Fruit fly (Drosophila melanogaster) whole organism, prepupa: ENCODE data around the gene Cpr64Ab.

Experiments
- CG10631 ChIP-seq: fragments of 200-800 bp; sonication (Bioruptor generic); optimal IDR thresholded peaks from 2 replicates; lab custom pipeline; 2016; ENCODE audit warnings: missing biosample characterization, missing genetic modification characterization
- CG10669 ChIP-seq: fragments of 200-800 bp; sonication (Bioruptor generic); optimal IDR thresholded peaks from 3 replicates; lab custom pipeline; 2018; ENCODE audit warnings: missing biosample characterization, mild to moderate bottlenecking, missing genetic modification characterization, moderate library complexity
- CG11902 ChIP-seq: fragments of 200-800 bp; sonication (Bioruptor generic); optimal IDR thresholded peaks from 3 replicates; lab custom pipeline; 2016; ENCODE audit warnings: missing biosample characterization, missing genetic modification characterization
- CG1621 ChIP-seq: fragments of 200-800 bp; sonication (Bioruptor generic); optimal IDR thresholded peaks from 3 replicates; lab custom pipeline; 2018; ENCODE audit warnings: missing biosample characterization, mild to moderate bottlenecking, missing genetic modification characterization
- CG16779 ChIP-seq: fragments of 200-800 bp; sonication (Bioruptor generic); optimal IDR thresholded peaks from 3 replicates; lab custom pipeline; 2017; ENCODE audit warnings: missing biosample characterization, mild to moderate bottlenecking, missing genetic modification characterization
- CG3032 ChIP-seq: fragments of 200-800 bp; optimal IDR thresholded peaks from 2 replicates; lab custom pipeline; 2019; ENCODE audit warnings: missing biosample characterization, mild to moderate bottlenecking, missing genetic modification characterization, moderate library complexity
- CG34406 ChIP-seq: fragments of 200-800 bp; sonication (Bioruptor generic); optimal IDR thresholded peaks from 3 replicates; lab custom pipeline; 2016; ENCODE audit warnings: missing biosample characterization, missing genetic modification characterization
- CG3919 ChIP-seq: fragments of 200-800 bp; sonication (Bioruptor generic); optimal IDR thresholded peaks from 3 replicates; lab custom pipeline; 2016; ENCODE audit warnings: missing biosample characterization, missing genetic modification characterization
- CG4318 ChIP-seq: fragments of 200-800 bp; sonication (Bioruptor generic); optimal IDR thresholded peaks from 3 replicates; lab custom pipeline; 2017; ENCODE audit warnings: missing biosample characterization, mild to moderate bottlenecking, missing genetic modification characterization
- CG6163 ChIP-seq: fragments of 200-800 bp; sonication (Bioruptor generic); IDR thresholded peaks from 3 replicates; pipeline ENCODE4 v1.3.6; 2022; ENCODE audit warnings: missing biosample characterization, missing genetic modification characterization
- CG6276 ChIP-seq: fragments of 200-800 bp; sonication (Bioruptor generic); optimal IDR thresholded peaks from 2 replicates; lab custom pipeline; 2017; ENCODE audit warnings: missing biosample characterization, mild to moderate bottlenecking, missing genetic modification characterization
- CG6792 ChIP-seq: fragments of 200-800 bp; sonication (Bioruptor generic); optimal IDR thresholded peaks from 3 replicates; lab custom pipeline; 2016; ENCODE audit warnings: missing biosample characterization, missing genetic modification characterization
- CG6808 ChIP-seq: fragments of 200-800 bp; sonication (Bioruptor generic); optimal IDR thresholded peaks from 3 replicates; lab custom pipeline; 2017; ENCODE audit warnings: missing biosample characterization, missing genetic modification characterization, mild to moderate bottlenecking, moderate library complexity, missing genetic modification reagents
- CG8119 ChIP-seq: fragments of 200-800 bp; sonication (Bioruptor generic); IDR thresholded peaks from 3 replicates; pipeline ENCODE4 v1.3.6; 2022; ENCODE audit warnings: missing biosample characterization, missing genetic modification characterization
- CG8319 ChIP-seq: fragments of 200-800 bp; sonication (Bioruptor generic); optimal IDR thresholded peaks from 3 replicates; lab custom pipeline; 2016; ENCODE audit warnings: missing biosample characterization, missing genetic modification characterization
- CG8632 ChIP-seq: fragments of 200-800 bp; sonication (Bioruptor generic); optimal IDR thresholded peaks from 3 replicates; lab custom pipeline; 2016; ENCODE audit warnings: missing biosample characterization, missing genetic modification characterization
- CG9139 ChIP-seq: fragments of 200-800 bp; sonication (Bioruptor generic); optimal IDR thresholded peaks from 3 replicates; lab custom pipeline; 2017; ENCODE audit warnings: missing biosample characterization, mild to moderate bottlenecking, missing genetic modification characterization
- Eip75B ChIP-seq: fragments of 200-800 bp; sonication (Bioruptor generic); optimal IDR thresholded peaks from 3 replicates; lab custom pipeline; 2016; ENCODE audit warnings: missing biosample characterization, missing genetic modification characterization
- Ets21C ChIP-seq: fragments of 200-800 bp; sonication (Bioruptor generic); optimal IDR thresholded peaks from 3 replicates; lab custom pipeline; 2016; ENCODE audit warnings: missing biosample characterization, missing genetic modification characterization
- Ets96B ChIP-seq: fragments of 200-800 bp; optimal IDR thresholded peaks from 2 replicates; lab custom pipeline; 2019; ENCODE audit warnings: missing biosample characterization, mild to moderate bottlenecking, missing genetic modification characterization, moderate library complexity
- Gug ChIP-seq: fragments of 200-800 bp; sonication (Bioruptor generic); IDR thresholded peaks from 2 replicates; pipeline ENCODE4 v1.3.6; 2022; ENCODE audit warnings: missing biosample characterization, missing genetic modification characterization
- Hr38 ChIP-seq: sonication (Bioruptor generic); optimal IDR thresholded peaks from 2 replicates; lab custom pipeline; 2016; ENCODE audit warnings: missing biosample characterization, missing genetic modification characterization
- Hr39 ChIP-seq: fragments of 200-800 bp; sonication (Bioruptor generic); optimal IDR thresholded peaks from 2 replicates; lab custom pipeline; 2016; ENCODE audit warnings: missing biosample characterization, missing genetic modification characterization
- Hr4 ChIP-seq: fragments of 200-800 bp; sonication (Bioruptor generic); optimal IDR thresholded peaks from 3 replicates; lab custom pipeline; 2016; ENCODE audit warnings: missing biosample characterization, missing genetic modification characterization
- Met ChIP-seq: fragments of 200-800 bp; sonication (Bioruptor generic); optimal IDR thresholded peaks from 3 replicates; lab custom pipeline; 2016; ENCODE audit warnings: missing biosample characterization, missing genetic modification characterization
- OdsH ChIP-seq: fragments of 200-800 bp; sonication (Bioruptor generic); optimal IDR thresholded peaks from 3 replicates; lab custom pipeline; 2016; ENCODE audit warnings: missing biosample characterization, missing genetic modification characterization
- Sox102F ChIP-seq: fragments of 200-800 bp; sonication (Bioruptor generic); optimal IDR thresholded peaks from 2 replicates; lab custom pipeline; 2016; ENCODE audit warnings: missing biosample characterization, mild to moderate bottlenecking, missing genetic modification characterization
- Sox15 ChIP-seq: fragments of 200-800 bp; sonication (Bioruptor generic); optimal IDR thresholded peaks from 3 replicates; lab custom pipeline; 2016; ENCODE audit warnings: missing biosample characterization, missing genetic modification characterization
- acj6 ChIP-seq: fragments of 200-800 bp; sonication (Bioruptor generic); optimal IDR thresholded peaks from 3 replicates; lab custom pipeline; 2016; ENCODE audit warnings: missing biosample characterization, missing genetic modification characterization
- eg ChIP-seq: fragments of 200-800 bp; sonication (Bioruptor generic); IDR thresholded peaks from 3 replicates; pipeline ENCODE4 v1.3.6; 2022; ENCODE audit warnings: missing biosample characterization, missing genetic modification characterization
- fd59A ChIP-seq: fragments of 200-800 bp; sonication (Bioruptor generic); optimal IDR thresholded peaks from 2 replicates; lab custom pipeline; 2017; ENCODE audit warnings: missing biosample characterization, mild to moderate bottlenecking, missing genetic modification characterization, missing genetic modification reagents
- fd85E ChIP-seq: fragments of 200-800 bp; sonication (Bioruptor generic); optimal IDR thresholded peaks from 3 replicates; lab custom pipeline; 2016; ENCODE audit warnings: missing biosample characterization, missing genetic modification characterization
- net ChIP-seq: fragments of 200-800 bp; sonication (Bioruptor generic); optimal IDR thresholded peaks from 3 replicates; lab custom pipeline; 2016; ENCODE audit warnings: missing biosample characterization, missing genetic modification characterization
- salr ChIP-seq, 2 experiments: fragments of 200-800 bp; sonication (Bioruptor generic); optimal IDR thresholded peaks; 3 replicates each; lab custom pipeline; 2016 to 2018; ENCODE audit warnings: missing biosample characterization in 2 of 2, missing genetic modification characterization in 2 of 2, mild to moderate bottlenecking in 1 of 2
- spab ChIP-seq: fragments of 200-800 bp; sonication (Bioruptor generic); optimal IDR thresholded peaks from 2 replicates; lab custom pipeline; 2017; ENCODE audit warnings: missing biosample characterization, mild to moderate bottlenecking, missing genetic modification characterization, missing genetic modification reagents
- ss ChIP-seq, 2 experiments: fragments of 200-800 bp; sonication (Bioruptor generic); optimal IDR thresholded peaks; 2 replicates in 1 of 2; 3 replicates in 1 of 2; lab custom pipeline; 2017 to 2018; ENCODE audit warnings: mild to moderate bottlenecking in 2 of 2, missing biosample characterization in 2 of 2, missing genetic modification characterization in 2 of 2, moderate library complexity in 1 of 2
- svp ChIP-seq: fragments of 200-800 bp; sonication (Bioruptor generic); peaks from one replicate; lab custom pipeline; 2016; ENCODE audit warnings: missing biosample characterization, missing genetic modification characterization
- topi ChIP-seq: fragments of 200-800 bp; sonication (Bioruptor generic); optimal IDR thresholded peaks from 3 replicates; lab custom pipeline; 2016; ENCODE audit warnings: missing biosample characterization, missing genetic modification characterization
- vri ChIP-seq: fragments of 200-800 bp; sonication (Bioruptor generic); optimal IDR thresholded peaks from 3 replicates; lab custom pipeline; 2016; ENCODE audit warnings: missing biosample characterization, mild to moderate bottlenecking, missing genetic modification characterization

Cpr64Ab gene

DNA sequence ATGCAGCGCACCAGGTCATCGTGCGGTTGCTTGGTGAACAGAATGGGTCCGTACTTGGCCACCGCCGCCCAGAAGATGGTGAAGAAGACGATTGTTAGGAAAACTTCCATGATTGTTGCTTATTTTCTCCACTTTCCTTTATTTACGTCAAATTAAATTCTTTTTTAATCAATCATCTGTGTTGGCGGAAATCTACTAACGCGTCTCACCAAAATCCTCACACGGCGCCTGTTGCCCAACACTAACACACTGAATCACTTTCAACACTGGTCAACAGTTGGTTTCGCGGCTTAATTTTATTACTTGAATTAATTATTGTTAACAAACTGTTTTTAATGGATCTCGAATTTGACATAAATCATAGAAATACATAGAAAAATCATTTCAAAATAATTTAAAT, 24.7 kb downstream of the Cpr64Ab start, which contains the start of gene VhaM9.7-c (continued):
- no peak for TF ChIP-seq Hr39 (GFP tag; lab: Kevin White, UChicago)
- TF ChIP-seq svp (GFP tag; lab: Kevin White, UChicago), result no peak
- TF ChIP-seq ss (GFP tag; optimal IDR thresholded peaks at IDR 0.05; lab: Kevin White, UChicago), result no peak
- TF ChIP-seq OdsH (GFP tag; lab: Kevin White, UChicago), result no peak
- TF ChIP-seq CG6276 (GFP tag; lab: Kevin White, UChicago), result no peak
- TF ChIP-seq CG8319 (GFP tag; lab: Kevin White, UChicago), result no peak
- TF ChIP-seq Hr4 (GFP tag; lab: Kevin White, UChicago), result no peak
- peak; percentile 41 for TF ChIP-seq CG3919
- no peak for TF ChIP-seq CG34406 (GFP tag; lab: Kevin White, UChicago)
- no peak for TF ChIP-seq vri (GFP tag; lab: Kevin White, UChicago)
- TF ChIP-seq CG6163 (GFP tag; lab: Robert Waterston, UW), result no peak
- no peak for TF ChIP-seq Hr38 (GFP tag; lab: Kevin White, UChicago)
- no peak for TF ChIP-seq CG6808 (GFP tag; lab: Kevin White, UChicago)
- TF ChIP-seq Gug (GFP tag; lab: Robert Waterston, UW), result no peak
- peak; percentile 17 for TF ChIP-seq CG6792
- peak; percentile 7 for TF ChIP-seq Eip75B
- TF ChIP-seq CG9139 (GFP tag; lab: Kevin White, UChicago), result no peak
- TF ChIP-seq CG10631, result no peak
- peak; percentile 39 for TF ChIP-seq Sox102F

DNA sequence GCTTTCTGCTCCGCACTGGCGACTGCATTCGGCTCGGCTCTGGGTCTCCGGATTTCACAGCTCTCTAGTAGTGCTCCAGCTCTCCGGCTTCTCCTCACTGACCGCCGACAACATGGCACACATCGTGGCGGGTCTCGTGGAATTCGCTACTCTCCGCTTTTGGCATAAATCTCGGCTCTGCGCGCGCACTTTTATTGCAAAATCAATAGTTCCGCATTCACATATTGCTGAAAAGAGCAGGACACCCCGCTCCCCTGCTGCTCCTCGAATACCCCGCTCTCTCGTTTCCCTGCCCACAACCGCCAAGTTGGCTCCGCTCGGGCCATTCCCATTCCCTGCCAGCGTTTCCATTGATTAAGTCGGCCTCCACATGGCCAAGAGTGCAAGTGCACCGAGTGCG, 26.1 kb downstream of the Cpr64Ab start:
- TF ChIP-seq CG16779, result peak; percentile 6
- no peak for TF ChIP-seq CG8632 (GFP tag; lab: Kevin White, UChicago)

DNA sequence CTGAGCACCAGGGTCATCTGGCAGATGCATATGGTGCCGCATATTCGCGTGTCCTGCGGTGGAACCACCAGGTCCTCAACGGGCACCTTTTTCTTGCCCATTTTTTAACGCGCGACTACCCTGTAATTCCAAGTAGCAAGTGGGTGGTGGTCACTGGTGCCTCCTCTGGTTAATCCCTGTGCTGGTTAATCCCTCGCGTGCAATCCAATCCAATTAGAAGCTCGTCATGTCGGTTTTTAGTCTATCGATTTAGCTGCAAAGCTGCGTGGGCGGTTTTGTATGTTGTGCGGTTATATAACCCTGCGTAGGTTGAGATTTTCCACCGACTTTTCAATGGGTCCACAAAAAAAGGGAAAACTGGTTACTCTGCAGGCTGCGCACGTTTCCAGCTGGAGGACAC, 26.8 kb downstream of the Cpr64Ab start, which contains the start of gene Teh3:
Gene Teh3, minus strand, starts transcription at position 101 of the 400 bp plus-strand sequence.
- TF ChIP-seq svp (GFP tag; lab: Kevin White, UChicago) (no peak), Met (GFP tag; lab: Kevin White, UChicago) (no peak), CG4318 (GFP tag; lab: Kevin White, UChicago) (no peak), CG11902 (GFP tag; lab: Kevin White, UChicago) (no peak), spab (GFP tag; lab: Kevin White, UChicago) (no peak), fd59A (GFP tag; lab: Kevin White, UChicago) (no peak), acj6 (GFP tag; lab: Kevin White, UChicago) (no peak), CG6808 (GFP tag; lab: Kevin White, UChicago) (no peak), Sox102F (no peak), OdsH (GFP tag; lab: Kevin White, UChicago) (no peak), Ets21C (no peak), CG10669 (no peak), salr (GFP tag; optimal IDR thresholded peaks at IDR 0.05; lab: Kevin White, UChicago) (no peak), CG8119 (no peak)

DNA sequence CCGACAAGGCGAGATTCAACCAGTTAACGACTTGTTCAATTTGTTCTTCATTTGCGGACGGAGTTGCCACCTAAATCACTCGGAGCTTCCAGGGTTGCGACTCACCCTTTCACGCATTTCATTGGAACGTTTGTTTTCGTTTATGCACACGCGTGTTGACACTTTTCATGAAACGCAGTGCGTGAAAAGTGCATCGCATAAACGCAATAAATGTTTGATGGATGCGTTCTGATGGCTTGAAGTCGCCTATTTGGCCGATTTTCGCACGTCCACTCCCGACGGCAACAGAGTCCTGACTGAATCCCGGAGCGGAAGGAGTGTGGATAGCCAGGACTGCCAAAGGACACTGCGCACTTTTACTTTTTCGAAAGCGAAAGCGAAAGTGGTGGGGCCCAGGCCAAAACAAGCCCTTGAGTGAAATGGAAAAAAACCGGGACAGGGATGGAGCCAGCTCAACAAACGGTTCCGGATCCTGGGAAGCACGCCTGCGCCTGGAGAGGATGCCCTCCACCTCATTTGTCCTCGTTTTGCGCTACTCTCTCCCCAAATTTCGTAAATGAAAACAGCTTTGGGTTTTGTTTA, 33.3 kb downstream of the Cpr64Ab start, which contains the start of gene Teh4:
Gene Teh4, minus strand, starts transcription at position 290 of the 582 bp plus-strand sequence.
- TF ChIP-seq ss (GFP tag; optimal IDR thresholded peaks at IDR 0.05; lab: Kevin White, UChicago), result peak in 1 of 2 experiments; percentile 72
- TF ChIP-seq CG6163 (GFP tag; lab: Robert Waterston, UW), result no peak
- no peak for TF ChIP-seq CG3032
- TF ChIP-seq svp (GFP tag; lab: Kevin White, UChicago), result peak; percentile 46
- peak; percentile 44 for TF ChIP-seq CG9139 (GFP tag; lab: Kevin White, UChicago)
- peak; percentile 45 for TF ChIP-seq spab (GFP tag; lab: Kevin White, UChicago)
- peak; percentile 24 for TF ChIP-seq fd59A (GFP tag; lab: Kevin White, UChicago)
- TF ChIP-seq eg (GFP tag; lab: Robert Waterston, UW), result 0 out of 3 replicates have a peak, but pooled peaks have one; percentile 34
- peak; percentile 61 for TF ChIP-seq CG6808 (GFP tag; lab: Kevin White, UChicago)
- TF ChIP-seq fd85E, result no peak
- TF ChIP-seq salr (GFP tag; optimal IDR thresholded peaks at IDR 0.05; lab: Kevin White, UChicago), result peak in 1 of 2 experiments; percentile 25
- no peak for TF ChIP-seq Ets21C
- no peak for TF ChIP-seq topi
- TF ChIP-seq CG1621, result peak; percentile 38
- TF ChIP-seq net, result peak; percentile 5
- peak; percentile 50 for TF ChIP-seq Ets96B (tag; lab: Kevin White, UChicago)
- 0 out of 3 replicates have a peak, but pooled peaks have one; percentile 21 for TF ChIP-seq CG8119
- TF ChIP-seq Sox15, result no peak
- no peak for TF ChIP-seq Sox102F
